Worm (Caenorhabditis elegans): Measurements from ENCODE around the gene C18G1.1.
A peak's percentile ranks its signal among the peaks of the same experiment; 100 is the strongest.

The C18G1.1 gene

DNA sequence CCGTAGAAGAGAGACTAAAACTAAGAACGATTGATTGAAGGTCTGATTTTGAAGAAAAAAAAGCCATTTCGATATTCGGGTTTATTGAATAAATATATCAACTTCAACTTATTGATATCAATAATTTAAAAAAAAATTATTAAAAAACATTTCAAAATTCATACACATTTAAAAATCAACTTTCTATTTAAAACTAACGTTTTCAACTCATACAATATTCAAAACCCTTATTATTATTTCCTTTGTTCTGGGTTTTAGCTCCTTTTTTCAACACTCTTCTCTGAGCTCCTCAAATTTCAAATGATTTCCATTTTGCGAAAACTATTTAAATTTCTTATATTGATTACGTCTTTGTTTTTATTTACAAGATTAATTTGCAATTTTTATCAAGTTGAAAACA is 32.5 kb upstream of the C18G1.1 start, which contains the start of gene C18G1.7:
Gene C18G1.7, plus strand, starts transcription at position 301 of the 400 bp plus-strand sequence.
- TF ChIP-seq snu-23 (GFP tag; optimal IDR thresholded peaks at IDR 0.05) (no peak), sox-4 (tag; optimal IDR thresholded peaks at IDR 0.05) (no peak), nhr-237 (tag; optimal IDR thresholded peaks at IDR 0.05) (no peak), hlh-17 (GFP tag; optimal IDR thresholded peaks at IDR 0.05; ENCODE audit: borderline replicate concordance) (no peak), nhr-47 (tag; optimal IDR thresholded peaks at IDR 0.05) (no peak), dsc-1 (tag; optimal IDR thresholded peaks at IDR 0.05) (no peak), mdl-1 (tag; optimal IDR thresholded peaks at IDR 0.05) (no peak), nhr-90 (tag; optimal IDR thresholded peaks at IDR 0.05; ENCODE audit: poor library complexity) (no peak), zag-1 (tag; optimal IDR thresholded peaks at IDR 0.05) (no peak), swsn-7 (tag; optimal IDR thresholded peaks at IDR 0.05) (no peak), nhr-11 (tag; optimal IDR thresholded peaks at IDR 0.05) (no peak), jun-1 (tag; optimal IDR thresholded peaks at IDR 0.05) (no peak), ceh-82 (tag; optimal IDR thresholded peaks at IDR 0.05) (no peak), irx-1 (tag; optimal IDR thresholded peaks at IDR 0.05) (no peak), ces-1 (GFP tag; optimal IDR thresholded peaks at IDR 0.05) (no peak), hpl-2 (GFP tag; optimal IDR thresholded peaks at IDR 0.05) (no peak), fkh-4 (tag; optimal IDR thresholded peaks at IDR 0.05; ENCODE audit: borderline replicate concordance) (no peak), blmp-1 (tag; optimal IDR thresholded peaks at IDR 0.05) (no peak), ets-5 (GFP tag; IDR thresholded peaks at IDR 0.05) (no peak)

DNA sequence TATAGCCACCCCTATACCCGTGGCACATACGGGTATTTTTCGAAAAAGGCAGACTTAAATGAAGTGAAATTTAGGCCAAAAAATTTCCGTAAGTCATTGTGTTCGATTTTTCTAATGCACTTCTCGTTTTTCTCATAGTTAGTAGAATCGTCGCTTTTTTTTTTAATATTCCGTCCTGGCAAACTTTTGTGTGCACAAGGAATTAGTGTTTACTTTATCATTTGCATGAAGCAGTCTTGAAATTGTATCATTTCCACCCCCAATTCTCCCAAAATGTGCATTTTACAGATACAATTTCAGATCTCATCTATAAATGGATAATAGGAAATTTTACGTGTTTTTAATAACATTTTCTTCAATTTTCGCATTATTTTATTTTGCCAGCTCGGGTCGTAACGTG is 27.5 kb upstream of the C18G1.1 start, which contains the start of gene C18G1.6:
Gene C18G1.6, plus strand, starts transcription at position 301 of the 400 bp plus-strand sequence.
- TF ChIP-seq ceh-63 (GFP tag; optimal IDR thresholded peaks at IDR 0.05) (no peak), unc-30 (tag; optimal IDR thresholded peaks at IDR 0.05) (no peak), nhr-71 (tag; optimal IDR thresholded peaks at IDR 0.05) (no peak), snpc-4 (tag; optimal IDR thresholded peaks at IDR 0.05) (no peak), mep-1 (tag; optimal IDR thresholded peaks at IDR 0.05) (no peak), lin-15B (tag; optimal IDR thresholded peaks at IDR 0.05) (no peak), lin-14 (GFP tag; optimal IDR thresholded peaks at IDR 0.05) (no peak), nhr-90 (tag; optimal IDR thresholded peaks at IDR 0.05; ENCODE audit: poor library complexity) (no peak), ceh-82 (tag; optimal IDR thresholded peaks at IDR 0.05) (no peak), sptf-1 (tag; optimal IDR thresholded peaks at IDR 0.05) (no peak), pqm-1 (tag; optimal IDR thresholded peaks at IDR 0.05) (no peak)

ce11 chrV:4754123-4754522 is 23.6 kb upstream of the C18G1.1 start, which contains the start of gene hil-4:
Gene hil-4, plus strand, starts transcription at chrV:4754313.
- peak in 1 of 2 experiments; percentile 21 for TF ChIP-seq efl-1 (optimal IDR thresholded peaks at IDR 0.05)
- TF ChIP-seq efl-1 (GFP tag; optimal IDR thresholded peaks at IDR 0.05 in 1 of 2) = no peak
- TF ChIP-seq dpl-1 (GFP tag; optimal IDR thresholded peaks at IDR 0.05) = peak in 1 of 3 experiments; percentile 18
- TF ChIP-seq tlp-1 (tag; optimal IDR thresholded peaks at IDR 0.05) = no peak

DNA sequence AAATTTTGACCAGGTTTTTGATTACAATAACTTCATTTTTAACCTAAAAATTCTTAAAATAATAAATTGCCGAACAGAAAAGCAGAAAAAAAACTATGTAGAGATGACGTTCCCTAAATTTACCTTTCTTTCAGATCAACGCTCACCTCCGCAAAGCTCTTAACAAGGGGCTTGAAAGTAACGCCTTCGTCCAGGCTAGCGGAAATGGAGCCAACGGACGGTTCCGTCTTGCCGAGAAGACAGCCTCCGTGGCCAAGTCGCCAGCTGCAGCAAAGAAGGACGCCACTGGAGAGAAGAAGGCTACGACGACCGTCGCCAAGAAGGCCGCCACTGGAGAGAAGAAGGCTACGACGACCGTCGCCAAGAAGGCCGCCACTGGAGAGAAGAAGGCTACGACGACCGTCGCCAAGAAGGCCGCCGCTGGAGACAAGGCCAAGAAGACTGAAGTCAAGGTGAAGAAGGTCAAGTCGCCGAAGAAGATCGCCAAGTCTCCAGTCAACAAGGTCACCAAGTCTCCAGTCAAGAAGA is 23.0 kb upstream of the C18G1.1 start:
- TF ChIP-seq pqm-1 (tag; optimal IDR thresholded peaks at IDR 0.05) = no peak
- TF ChIP-seq C34B4.2 (tag; optimal IDR thresholded peaks at IDR 0.05) = no peak
- TF ChIP-seq jun-1 (tag; optimal IDR thresholded peaks at IDR 0.05) = no peak
- TF ChIP-seq fkh-8 (tag; optimal IDR thresholded peaks at IDR 0.05) = no peak
- no peak for TF ChIP-seq ceh-82 (tag; optimal IDR thresholded peaks at IDR 0.05)
- no peak for TF ChIP-seq fos-1 (tag; optimal IDR thresholded peaks at IDR 0.05)
- TF ChIP-seq isw-1 (GFP tag; IDR thresholded peaks at IDR 0.05) = no peak
- no peak for TF ChIP-seq nhr-28 (tag; optimal IDR thresholded peaks at IDR 0.05)
- no peak for TF ChIP-seq sox-4 (tag; optimal IDR thresholded peaks at IDR 0.05)
- no peak for TF ChIP-seq swsn-7 (tag; optimal IDR thresholded peaks at IDR 0.05)
- TF ChIP-seq snpc-4 (tag; optimal IDR thresholded peaks at IDR 0.05) = no peak
- no peak for TF ChIP-seq unc-98 (GFP tag; IDR thresholded peaks at IDR 0.05)
- no peak for TF ChIP-seq nhr-85 (tag)
- no peak for TF ChIP-seq alr-1 (tag; optimal IDR thresholded peaks at IDR 0.05; ENCODE audit: borderline replicate concordance)
- TF ChIP-seq mab-9 (GFP tag; IDR thresholded peaks at IDR 0.05) = no peak
